Worm (Caenorhabditis elegans) whole organism, late embryonic: ENCODE measurements around the gene C01F1.5.

Experiments used
- C08G9.2 ChIP-seq: sonication (generic microtip); optimal IDR thresholded peaks from 2 replicates; lab custom pipeline; 2016; ENCODE audit warnings: mild to moderate bottlenecking, missing genetic modification characterization, moderate library complexity, missing compliant biosample characterization
- F13H6.1 ChIP-seq: sonication (generic microtip); optimal IDR thresholded peaks from 2 replicates; lab custom pipeline; 2016; ENCODE audit warnings: missing genetic modification characterization, missing compliant biosample characterization
- T23F11.4 ChIP-seq: fragments of 200-800 bp; sonication (Bioruptor generic); optimal IDR thresholded peaks from 2 replicates; lab custom pipeline; 2018; ENCODE audit warnings: mild to moderate bottlenecking, missing genetic modification characterization, missing compliant biosample characterization
- Y22D7AL.16 ChIP-seq: sonication (generic microtip); optimal IDR thresholded peaks from 2 replicates; lab custom pipeline; 2016; ENCODE audit warnings: missing genetic modification characterization, missing compliant biosample characterization
- ahr-1 ChIP-seq: sonication (generic microtip); optimal IDR thresholded peaks from 2 replicates; lab custom pipeline; 2016; ENCODE audit warnings: missing genetic modification characterization, missing compliant biosample characterization
- ceh-14 ChIP-seq: sonication (generic microtip); optimal IDR thresholded peaks from 2 replicates; lab custom pipeline; 2016; ENCODE audit warnings: missing genotype, missing genetic modification characterization, missing compliant biosample characterization
- ceh-18 ChIP-seq: sonication (generic microtip); optimal IDR thresholded peaks from 2 replicates; lab custom pipeline; 2016; ENCODE audit warnings: missing genetic modification characterization, missing compliant biosample characterization
- ceh-19 ChIP-seq: fragments of 200-800 bp; sonication (Bioruptor generic); optimal IDR thresholded peaks from 2 replicates; lab custom pipeline; 2018; ENCODE audit warnings: mild to moderate bottlenecking, missing genetic modification characterization, missing compliant biosample characterization
- ceh-30 ChIP-seq: fragments of 150-350 bp; optimal IDR thresholded peaks from 2 replicates; lab custom pipeline; 2014; ENCODE audit warnings: missing biosample characterization, missing genetic modification characterization
- ceh-34 ChIP-seq: sonication (generic microtip); optimal IDR thresholded peaks from 2 replicates; lab custom pipeline; 2016; ENCODE audit warnings: mild to moderate bottlenecking, missing genetic modification characterization, missing compliant biosample characterization
- ceh-45 ChIP-seq: fragments of 200-800 bp; sonication (Bioruptor generic); IDR thresholded peaks from 2 replicates; pipeline ENCODE4 v1.3.6; 2022; ENCODE audit warnings: missing genetic modification reagents, missing genetic modification characterization, missing compliant biosample characterization
- ceh-48 ChIP-seq: sonication (generic microtip); optimal IDR thresholded peaks from 2 replicates; lab custom pipeline; 2016; ENCODE audit warnings: missing genetic modification characterization, inconsistent platforms, missing compliant biosample characterization
- ceh-6 ChIP-seq: fragments of 200-800 bp; sonication (Bioruptor generic); optimal IDR thresholded peaks from 2 replicates; lab custom pipeline; 2018; ENCODE audit warnings: mild to moderate bottlenecking, missing genetic modification characterization, missing compliant biosample characterization
- che-1 ChIP-seq: sonication (generic microtip); optimal IDR thresholded peaks from 2 replicates; lab custom pipeline; 2016; ENCODE audit warnings: mild to moderate bottlenecking, missing genetic modification characterization, missing compliant biosample characterization
- dve-1 ChIP-seq: sonication (generic microtip); optimal IDR thresholded peaks from 2 replicates; lab custom pipeline; 2017; ENCODE audit warnings: antibody characterized with exemption, mild to moderate bottlenecking, missing genetic modification characterization, missing compliant biosample characterization
- elt-2 ChIP-seq: sonication (generic microtip); optimal IDR thresholded peaks from 2 replicates; lab custom pipeline; 2016; ENCODE audit warnings: missing genetic modification reagents, missing genetic modification characterization, missing compliant biosample characterization
- gmeb-2 ChIP-seq: sonication (generic microtip); optimal IDR thresholded peaks from 2 replicates; lab custom pipeline; 2016; ENCODE audit warnings: missing genetic modification characterization, inconsistent platforms, missing compliant biosample characterization
- hlh-15 ChIP-seq: sonication (generic microtip); optimal IDR thresholded peaks from 2 replicates; lab custom pipeline; 2016; ENCODE audit warnings: missing genetic modification characterization, missing compliant biosample characterization
- hlh-6 ChIP-seq: sonication (generic microtip); optimal IDR thresholded peaks from 2 replicates; lab custom pipeline; 2016; ENCODE audit warnings: missing genotype, missing genetic modification characterization, missing compliant biosample characterization
- lim-6 ChIP-seq: sonication (generic microtip); optimal IDR thresholded peaks from 2 replicates; lab custom pipeline; 2016; ENCODE audit warnings: missing genetic modification characterization, missing compliant biosample characterization
- madf-2 ChIP-seq: sonication (generic microtip); optimal IDR thresholded peaks from 2 replicates; lab custom pipeline; 2017; ENCODE audit warnings: missing genetic modification characterization, missing compliant biosample characterization
- mec-3 ChIP-seq: sonication (generic microtip); optimal IDR thresholded peaks from 2 replicates; lab custom pipeline; 2016; ENCODE audit warnings: borderline replicate concordance, missing genetic modification characterization, missing compliant biosample characterization
- nfya-1 ChIP-seq: sonication (generic microtip); optimal IDR thresholded peaks from 2 replicates; lab custom pipeline; 2017; ENCODE audit warnings: missing genetic modification characterization, mild to moderate bottlenecking, missing compliant biosample characterization, antibody characterized with exemption, moderate library complexity
- nhr-11 ChIP-seq: fragments of 150-350 bp; optimal IDR thresholded peaks from 2 replicates; lab custom pipeline; 2014; ENCODE audit warnings: missing biosample characterization, missing genetic modification characterization
- nhr-232 ChIP-seq: sonication (generic microtip); optimal IDR thresholded peaks from 2 replicates; lab custom pipeline; 2016; ENCODE audit warnings: missing genetic modification characterization, missing compliant biosample characterization
- odd-2 ChIP-seq: sonication (generic microtip); optimal IDR thresholded peaks from 2 replicates; lab custom pipeline; 2017; ENCODE audit warnings: antibody characterized with exemption, mild to moderate bottlenecking, missing genetic modification characterization, missing compliant biosample characterization
- pag-3 ChIP-seq: sonication (generic microtip); optimal IDR thresholded peaks from 2 replicates; lab custom pipeline; 2016; ENCODE audit warnings: missing compliant biosample characterization, missing genetic modification characterization, borderline replicate concordance
- pat-9 ChIP-seq: fragments of 200-800 bp; sonication (Bioruptor generic); optimal IDR thresholded peaks from 2 replicates; lab custom pipeline; 2018; ENCODE audit warnings: mild to moderate bottlenecking, missing genetic modification characterization, moderate library complexity, missing compliant biosample characterization
- pax-1 ChIP-seq: fragments of 150-350 bp; optimal IDR thresholded peaks from 2 replicates; lab custom pipeline; 2014; ENCODE audit warnings: missing biosample characterization, missing genetic modification characterization
- pha-2 ChIP-seq: sonication (generic microtip); optimal IDR thresholded peaks from 2 replicates; lab custom pipeline; 2017; ENCODE audit warnings: mild to moderate bottlenecking, missing genetic modification characterization, missing compliant biosample characterization
- pha-4 ChIP-seq: fragments of 150-350 bp; optimal IDR thresholded peaks from 2 replicates; lab custom pipeline; 2018; ENCODE audit warnings: missing biosample characterization, missing genetic modification reagents, missing genetic modification characterization
- pqm-1 ChIP-seq: sonication (generic microtip); optimal IDR thresholded peaks from 2 replicates; lab custom pipeline; 2016; ENCODE audit warnings: missing genetic modification characterization, missing compliant biosample characterization
- pros-1 ChIP-seq: fragments of 150-350 bp; optimal IDR thresholded peaks from 2 replicates; lab custom pipeline; 2014; ENCODE audit warnings: missing biosample characterization, missing genetic modification reagents, missing genetic modification characterization
- sox-2 ChIP-seq: fragments of 200-800 bp; sonication (Bioruptor generic); IDR thresholded peaks from 2 replicates; pipeline ENCODE4 v1.3.6; 2022; ENCODE audit warnings: missing genetic modification reagents, missing genetic modification characterization, missing compliant biosample characterization
- sox-4 ChIP-seq: sonication (generic microtip); optimal IDR thresholded peaks from 2 replicates; lab custom pipeline; 2017; ENCODE audit warnings: mild to moderate bottlenecking, missing genetic modification characterization, inconsistent platforms, missing compliant biosample characterization
- syd-9 ChIP-seq: sonication (generic microtip); optimal IDR thresholded peaks from 2 replicates; lab custom pipeline; 2016; ENCODE audit warnings: mild to moderate bottlenecking, missing genetic modification characterization, moderate library complexity, missing compliant biosample characterization
- tbx-2 ChIP-seq: sonication (generic microtip); optimal IDR thresholded peaks from 2 replicates; lab custom pipeline; 2016; ENCODE audit warnings: missing genetic modification characterization, missing compliant biosample characterization
- tbx-7 ChIP-seq: sonication (generic microtip); optimal IDR thresholded peaks from 2 replicates; lab custom pipeline; 2016; ENCODE audit warnings: missing genotype, missing genetic modification characterization, missing compliant biosample characterization
- unc-3 ChIP-seq, 2 experiments: fragments of 200-800 bp in 1 of 2; sonication (Bioruptor generic) in 1 of 2; sonication (generic microtip) in 1 of 2; conservative IDR thresholded peaks in 1 of 2; optimal IDR thresholded peaks in 1 of 2; 2 replicates each; pipeline versions ENCODE4 v1.3.6 to Lab custom; 2016 to 2022; ENCODE audit warnings: missing compliant biosample characterization in 2 of 2, missing genetic modification characterization in 2 of 2, missing genetic modification reagents in 1 of 2
- unc-42 ChIP-seq: sonication (generic microtip); optimal IDR thresholded peaks from 2 replicates; lab custom pipeline; 2016; ENCODE audit warnings: missing genotype, missing genetic modification characterization, missing compliant biosample characterization
- zip-5 ChIP-seq: sonication (generic microtip); optimal IDR thresholded peaks from 2 replicates; lab custom pipeline; 2016; ENCODE audit warnings: missing genetic modification characterization, missing compliant biosample characterization
- ztf-16 ChIP-seq: sonication (generic microtip); optimal IDR thresholded peaks from 2 replicates; lab custom pipeline; 2017; ENCODE audit warnings: missing genetic modification characterization, missing compliant biosample characterization

C01F1.5 gene

ce11 chrII:4281743-4282142, at the start of gene C01F1.5:
C01F1.5 (minus strand) TSS chrII:4281845.
- TF ChIP-seq ztf-16 (no peak), sox-2 (GFP tag; lab: Robert Waterston, UW) (no peak), gmeb-2 (tag; lab: Kevin White, UChicago) (no peak), C08G9.2 (tag; lab: Kevin White, UChicago) (no peak), tbx-7 (no peak), madf-2 (tag; lab: Kevin White, UChicago) (no peak), ceh-19 (GFP tag; lab: Kevin White, UChicago) (no peak), unc-3 (GFP tag; conservative IDR thresholded peaks at IDR 0.05; lab: Robert Waterston, UW) (no peak), unc-3 (tag; optimal IDR thresholded peaks at IDR 0.05; lab: Kevin White, UChicago) (no peak), unc-42 (tag; lab: Kevin White, UChicago) (no peak), lim-6 (tag; lab: Kevin White, UChicago) (no peak), ceh-6 (GFP tag; lab: Kevin White, UChicago) (no peak), F13H6.1 (tag; lab: Kevin White, UChicago) (no peak), pag-3 (no peak), dve-1 (no peak), pqm-1 (no peak), ceh-14 (no peak), pros-1 (tag; lab: Kevin White, UChicago) (no peak), ceh-48 (no peak), hlh-6 (tag; lab: Kevin White, UChicago) (no peak)

DNA sequence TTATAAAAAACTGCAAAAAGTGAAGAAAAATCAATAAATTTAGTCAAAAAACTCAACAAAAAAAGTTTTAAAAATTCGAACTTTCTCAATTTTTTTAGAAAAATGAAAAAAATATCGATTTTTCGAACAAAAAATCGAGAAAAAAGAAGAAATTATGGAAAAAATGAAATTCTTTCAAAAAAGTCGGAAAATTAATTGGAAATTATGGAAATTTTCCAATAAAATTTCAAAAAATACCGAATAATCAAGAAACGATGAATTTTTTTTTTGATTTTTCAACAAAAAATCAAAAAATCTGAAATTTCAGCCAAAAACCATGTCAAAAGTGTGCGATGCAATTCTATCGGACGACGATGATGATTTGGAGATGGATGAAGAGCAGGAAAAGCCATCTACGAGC, 47.1 kb upstream of the C01F1.5 start, which contains the start of gene H20J04.4:
Gene H20J04.4, plus strand, starts transcription at position 301 of the 400 bp plus-strand sequence.
- TF ChIP-seq elt-2 (tag; lab: Kevin White, UChicago): no peak
- no peak for TF ChIP-seq tbx-2
- TF ChIP-seq gmeb-2 (tag; lab: Kevin White, UChicago): no peak
- no peak for TF ChIP-seq pha-2 (tag; lab: Kevin White, UChicago)
- TF ChIP-seq lim-6 (tag; lab: Kevin White, UChicago): no peak
- TF ChIP-seq ceh-34 (tag; lab: Kevin White, UChicago): no peak
- TF ChIP-seq nfya-1 (tag; lab: Kevin White, UChicago): no peak
- no peak for TF ChIP-seq ceh-45 (GFP tag; lab: Robert Waterston, UW)
- TF ChIP-seq ceh-30 (tag; lab: Kevin White, UChicago): no peak
- TF ChIP-seq nhr-232 (tag; lab: Kevin White, UChicago): no peak
- no peak for TF ChIP-seq pat-9 (tag; lab: Kevin White, UChicago)
- no peak for TF ChIP-seq pros-1 (tag; lab: Kevin White, UChicago)
- TF ChIP-seq, all 69 proteins: peak for 0

DNA sequence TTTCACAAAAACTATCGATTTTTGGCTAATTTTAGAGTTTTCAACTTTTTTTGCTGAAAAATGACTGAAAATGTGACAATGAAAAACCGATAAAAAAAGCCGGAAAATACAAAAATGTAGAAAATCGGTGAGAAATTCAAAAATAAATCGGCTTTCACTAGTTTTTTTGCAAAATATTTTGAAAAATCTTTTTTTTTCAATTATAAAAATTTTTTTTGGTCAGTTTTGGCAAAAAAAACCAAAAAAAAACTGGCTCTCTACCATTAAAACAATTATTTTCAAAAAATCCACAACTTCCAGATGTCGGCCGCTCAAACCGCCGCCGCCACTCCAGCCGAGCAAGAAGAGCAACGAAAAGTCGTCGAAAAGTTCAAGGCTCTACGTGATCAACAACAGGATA, 44.8 kb upstream of the C01F1.5 start, which contains the start of gene pfd-2:
Gene pfd-2, plus strand, starts transcription at position 301 of the 400 bp plus-strand sequence.
- TF ChIP-seq pat-9 (tag; lab: Kevin White, UChicago): no peak
- TF ChIP-seq pax-1 (tag; lab: Kevin White, UChicago): no peak
- TF ChIP-seq ahr-1 (tag; lab: Kevin White, UChicago): no peak
- TF ChIP-seq nhr-11: no peak
- no peak for TF ChIP-seq ceh-45 (GFP tag; lab: Robert Waterston, UW)
- no peak for TF ChIP-seq pha-4 (tag; lab: Kevin White, UChicago)
- no peak for TF ChIP-seq syd-9 (tag; lab: Kevin White, UChicago)

ce11 chrII:4324061-4324460, 42.4 kb upstream of the C01F1.5 start, which contains the start of gene mog-2:
mog-2 (plus strand) TSS chrII:4324361.
- TF ChIP-seq ceh-18 (no peak), pha-4 (tag; lab: Kevin White, UChicago) (no peak), T23F11.4 (GFP tag; lab: Kevin White, UChicago) (no peak), mec-3 (tag; lab: Kevin White, UChicago) (no peak), pros-1 (tag; lab: Kevin White, UChicago) (no peak), ceh-30 (tag; lab: Kevin White, UChicago) (no peak), che-1 (no peak), sox-4 (tag; lab: Kevin White, UChicago) (no peak), tbx-2 (no peak), pat-9 (tag; lab: Kevin White, UChicago) (no peak), odd-2 (no peak), syd-9 (tag; lab: Kevin White, UChicago) (no peak), Y22D7AL.16 (tag; lab: Kevin White, UChicago) (no peak), F13H6.1 (tag; lab: Kevin White, UChicago) (no peak), zip-5 (no peak), ceh-48 (no peak), hlh-15 (no peak)
